Worm (Caenorhabditis elegans): ENCODE measurements around the gene str-134.

str-134 gene

ce11 chrV:738770-739169 is 4.7 kb upstream of the str-134 start, which contains the start of gene srj-24:
Gene srj-24 (minus strand): TSS chrV:738870.
- TF ChIP-seq ztf-1 (GFP tag; conservative IDR thresholded peaks at IDR 0.05): no peak
- no peak for TF ChIP-seq lin-11 (tag; optimal IDR thresholded peaks at IDR 0.05)
- TF ChIP-seq unc-55 (GFP tag; optimal IDR thresholded peaks at IDR 0.05): no peak
- TF ChIP-seq R02D3.7 (tag; optimal IDR thresholded peaks at IDR 0.05): no peak

ce11 chrV:741820-742219 is 1.6 kb upstream of the str-134 start, which contains the start of gene C05E4.7:
Gene C05E4.7 (plus strand): TSS chrV:742120.
- TF ChIP-seq crh-2 (tag; optimal IDR thresholded peaks at IDR 0.05) (no peak), nhr-11 (tag; optimal IDR thresholded peaks at IDR 0.05) (no peak), nhr-6 (tag; optimal IDR thresholded peaks at IDR 0.05) (no peak), aly-2 (tag; optimal IDR thresholded peaks at IDR 0.05) (no peak), sem-4 (tag; optimal IDR thresholded peaks at IDR 0.05) (no peak), ztf-1 (GFP tag; conservative IDR thresholded peaks at IDR 0.05) (no peak), R02D3.7 (tag; optimal IDR thresholded peaks at IDR 0.05) (no peak), ceh-82 (tag; optimal IDR thresholded peaks at IDR 0.05) (no peak), sma-3 (GFP tag; optimal IDR thresholded peaks at IDR 0.05) (no peak), unc-55 (GFP tag; optimal IDR thresholded peaks at IDR 0.05) (no peak), unc-62 (GFP tag; optimal IDR thresholded peaks at IDR 0.05) (no peak), nhr-129 (tag; optimal IDR thresholded peaks at IDR 0.05) (no peak), F13H6.1 (tag; optimal IDR thresholded peaks at IDR 0.05) (no peak), lin-11 (tag; optimal IDR thresholded peaks at IDR 0.05) (no peak), mbf-1 (tag; optimal IDR thresholded peaks at IDR 0.05) (no peak)

- TF ChIP-seq nhr-10 (tag; optimal IDR thresholded peaks at IDR 0.05): no peak
- no peak for TF ChIP-seq elt-1 (tag; optimal IDR thresholded peaks at IDR 0.05)
Measured at ce11 chrV:748044-748443, 4.6 kb downstream of the str-134 start, which contains the start of gene sri-4. Gene sri-4 (plus strand): TSS chrV:748344.

ce11 chrV:752679-753333 is 9.4 kb downstream of the str-134 start, which contains the start of the genes str-262 and srp-1:
Gene str-262 (minus strand): TSS chrV:752779.
Gene srp-1 (plus strand): TSS chrV:753283.
- no peak for TF ChIP-seq unc-62 (GFP tag; optimal IDR thresholded peaks at IDR 0.05)
- no peak for TF ChIP-seq ztf-4 (tag; optimal IDR thresholded peaks at IDR 0.05)
- TF ChIP-seq fos-1 (tag; optimal IDR thresholded peaks at IDR 0.05): no peak

ce11 chrV:756169-756568 is 12.7 kb downstream of the str-134 start, which contains the start of gene str-20:
Gene str-20 (plus strand): TSS chrV:756469.
- no peak for TF ChIP-seq mdl-1 (tag; optimal IDR thresholded peaks at IDR 0.05)
- no peak for TF ChIP-seq nhr-12 (tag; optimal IDR thresholded peaks at IDR 0.05)
- TF ChIP-seq nhr-23 (tag; optimal IDR thresholded peaks at IDR 0.05): no peak
- TF ChIP-seq elt-1 (tag; optimal IDR thresholded peaks at IDR 0.05): no peak
- no peak for TF ChIP-seq nhr-237 (tag; optimal IDR thresholded peaks at IDR 0.05)
- TF ChIP-seq C34F6.9 (tag; optimal IDR thresholded peaks at IDR 0.05): no peak
- TF ChIP-seq mbf-1 (tag; optimal IDR thresholded peaks at IDR 0.05): no peak
- TF ChIP-seq elt-3 (tag; optimal IDR thresholded peaks at IDR 0.05): no peak
- TF ChIP-seq ztf-1 (GFP tag; conservative IDR thresholded peaks at IDR 0.05): no peak
- no peak for TF ChIP-seq dmd-4 (tag; optimal IDR thresholded peaks at IDR 0.05)
- no peak for TF ChIP-seq alr-1 (tag; optimal IDR thresholded peaks at IDR 0.05)
- no peak for TF ChIP-seq nhr-10 (tag; optimal IDR thresholded peaks at IDR 0.05)

ce11 chrV:761235-761634 is 17.8 kb downstream of the str-134 start, which contains the start of gene C05E4.15:
Gene C05E4.15 (minus strand): TSS chrV:761335.
- no peak for TF ChIP-seq snpc-4 (tag; optimal IDR thresholded peaks at IDR 0.05)
- no peak for TF ChIP-seq nhr-6 (tag; optimal IDR thresholded peaks at IDR 0.05)
- no peak for TF ChIP-seq nhr-11 (tag; optimal IDR thresholded peaks at IDR 0.05)
- TF ChIP-seq blmp-1 (tag; optimal IDR thresholded peaks at IDR 0.05; ENCODE audit: insufficient read depth): no peak
- no peak for TF ChIP-seq peb-1 (tag; optimal IDR thresholded peaks at IDR 0.05)
- TF ChIP-seq ztf-1 (GFP tag; conservative IDR thresholded peaks at IDR 0.05): no peak
- no peak for TF ChIP-seq elt-3 (tag; optimal IDR thresholded peaks at IDR 0.05)
- TF ChIP-seq unc-39 (tag; optimal IDR thresholded peaks at IDR 0.05): no peak
- no peak for TF ChIP-seq mab-5 (tag; optimal IDR thresholded peaks at IDR 0.05)

All from whole organism, L2 larva.